Fruit fly (Drosophila melanogaster) whole organism, prepupa: ENCODE data around the gene Nepl3.
A peak's percentile ranks its signal among the peaks of the same experiment; 100 is the strongest.

ENCODE experiments used
- CG1621 ChIP-seq: fragments of 200-800 bp; sonication (Bioruptor generic); optimal IDR thresholded peaks from 3 replicates; lab custom pipeline; 2018; ENCODE audit warnings: missing biosample characterization, mild to moderate bottlenecking, missing genetic modification characterization
- CG31627 ChIP-seq: fragments of 200-800 bp; sonication (Bioruptor generic); optimal IDR thresholded peaks from 3 replicates; lab custom pipeline; 2016; ENCODE audit warnings: missing biosample characterization, missing genetic modification characterization
- CG4318 ChIP-seq: fragments of 200-800 bp; sonication (Bioruptor generic); optimal IDR thresholded peaks from 3 replicates; lab custom pipeline; 2017; ENCODE audit warnings: missing biosample characterization, mild to moderate bottlenecking, missing genetic modification characterization
- CG6163 ChIP-seq: fragments of 200-800 bp; sonication (Bioruptor generic); IDR thresholded peaks from 3 replicates; pipeline ENCODE4 v1.3.6; 2022; ENCODE audit warnings: missing biosample characterization, missing genetic modification characterization
- CG6276 ChIP-seq: fragments of 200-800 bp; sonication (Bioruptor generic); optimal IDR thresholded peaks from 2 replicates; lab custom pipeline; 2017; ENCODE audit warnings: missing biosample characterization, mild to moderate bottlenecking, missing genetic modification characterization
- CG6854 ChIP-seq: fragments of 200-800 bp; sonication (Bioruptor generic); optimal IDR thresholded peaks from 2 replicates; lab custom pipeline; 2017; ENCODE audit warnings: missing biosample characterization, mild to moderate bottlenecking, missing genetic modification characterization
- CG7368 ChIP-seq: fragments of 200-800 bp; sonication (Bioruptor generic); optimal IDR thresholded peaks from 3 replicates; lab custom pipeline; 2016; ENCODE audit warnings: missing biosample characterization, missing genetic modification characterization
- CG9139 ChIP-seq: fragments of 200-800 bp; sonication (Bioruptor generic); optimal IDR thresholded peaks from 3 replicates; lab custom pipeline; 2017; ENCODE audit warnings: missing biosample characterization, mild to moderate bottlenecking, missing genetic modification characterization
- Eip75B ChIP-seq: fragments of 200-800 bp; sonication (Bioruptor generic); optimal IDR thresholded peaks from 3 replicates; lab custom pipeline; 2016; ENCODE audit warnings: missing biosample characterization, missing genetic modification characterization
- Eip78C ChIP-seq: fragments of 200-800 bp; sonication (Bioruptor generic); peaks from one replicate; lab custom pipeline; 2016; ENCODE audit warnings: missing biosample characterization, missing genetic modification characterization
- Eip93F ChIP-seq: fragments of 200-800 bp; sonication (Bioruptor generic); optimal IDR thresholded peaks from 2 replicates; lab custom pipeline; 2016; ENCODE audit warnings: missing biosample characterization, mild to moderate bottlenecking, missing genetic modification characterization
- Ets21C ChIP-seq: fragments of 200-800 bp; sonication (Bioruptor generic); optimal IDR thresholded peaks from 3 replicates; lab custom pipeline; 2016; ENCODE audit warnings: missing biosample characterization, missing genetic modification characterization
- Ets96B ChIP-seq: fragments of 200-800 bp; optimal IDR thresholded peaks from 2 replicates; lab custom pipeline; 2019; ENCODE audit warnings: missing biosample characterization, mild to moderate bottlenecking, missing genetic modification characterization, moderate library complexity
- Gug ChIP-seq: fragments of 200-800 bp; sonication (Bioruptor generic); IDR thresholded peaks from 2 replicates; pipeline ENCODE4 v1.3.6; 2022; ENCODE audit warnings: missing biosample characterization, missing genetic modification characterization
- Hr38 ChIP-seq: sonication (Bioruptor generic); optimal IDR thresholded peaks from 2 replicates; lab custom pipeline; 2016; ENCODE audit warnings: missing biosample characterization, missing genetic modification characterization
- Hr39 ChIP-seq: fragments of 200-800 bp; sonication (Bioruptor generic); optimal IDR thresholded peaks from 2 replicates; lab custom pipeline; 2016; ENCODE audit warnings: missing biosample characterization, missing genetic modification characterization
- Met ChIP-seq: fragments of 200-800 bp; sonication (Bioruptor generic); optimal IDR thresholded peaks from 3 replicates; lab custom pipeline; 2016; ENCODE audit warnings: missing biosample characterization, missing genetic modification characterization
- Sox102F ChIP-seq: fragments of 200-800 bp; sonication (Bioruptor generic); optimal IDR thresholded peaks from 2 replicates; lab custom pipeline; 2016; ENCODE audit warnings: missing biosample characterization, mild to moderate bottlenecking, missing genetic modification characterization
- Sox15 ChIP-seq: fragments of 200-800 bp; sonication (Bioruptor generic); optimal IDR thresholded peaks from 3 replicates; lab custom pipeline; 2016; ENCODE audit warnings: missing biosample characterization, missing genetic modification characterization
- achi ChIP-seq: fragments of 200-800 bp; sonication (Bioruptor generic); optimal IDR thresholded peaks from 3 replicates; lab custom pipeline; 2016; ENCODE audit warnings: missing biosample characterization, missing genetic modification characterization
- dac ChIP-seq: fragments of 200-800 bp; sonication (Bioruptor generic); optimal IDR thresholded peaks from 2 replicates; lab custom pipeline; 2017; ENCODE audit warnings: missing biosample characterization, mild to moderate bottlenecking, missing genetic modification characterization
- eg ChIP-seq: fragments of 200-800 bp; sonication (Bioruptor generic); IDR thresholded peaks from 3 replicates; pipeline ENCODE4 v1.3.6; 2022; ENCODE audit warnings: missing biosample characterization, missing genetic modification characterization
- esn ChIP-seq: fragments of 200-800 bp; sonication (Bioruptor generic); optimal IDR thresholded peaks from 2 replicates; lab custom pipeline; 2016; ENCODE audit warnings: missing biosample characterization, mild to moderate bottlenecking, missing genetic modification characterization, moderate library complexity
- fd85E ChIP-seq: fragments of 200-800 bp; sonication (Bioruptor generic); optimal IDR thresholded peaks from 3 replicates; lab custom pipeline; 2016; ENCODE audit warnings: missing biosample characterization, missing genetic modification characterization
- fkh ChIP-seq: fragments of 200-800 bp; sonication (Bioruptor generic); optimal IDR thresholded peaks from 3 replicates; lab custom pipeline; 2017; ENCODE audit warnings: missing biosample characterization, mild to moderate bottlenecking, missing genetic modification characterization, moderate library complexity
- net ChIP-seq: fragments of 200-800 bp; sonication (Bioruptor generic); optimal IDR thresholded peaks from 3 replicates; lab custom pipeline; 2016; ENCODE audit warnings: missing biosample characterization, missing genetic modification characterization
- pdm3 ChIP-seq: fragments of 200-800 bp; sonication (Bioruptor generic); optimal IDR thresholded peaks from 3 replicates; lab custom pipeline; 2016; ENCODE audit warnings: missing biosample characterization, missing genetic modification characterization
- spab ChIP-seq: fragments of 200-800 bp; sonication (Bioruptor generic); optimal IDR thresholded peaks from 2 replicates; lab custom pipeline; 2017; ENCODE audit warnings: missing biosample characterization, mild to moderate bottlenecking, missing genetic modification characterization, missing genetic modification reagents
- ss ChIP-seq, 2 experiments: fragments of 200-800 bp; sonication (Bioruptor generic); optimal IDR thresholded peaks; 2 replicates in 1 of 2; 3 replicates in 1 of 2; lab custom pipeline; 2017 to 2018; ENCODE audit warnings: mild to moderate bottlenecking in 2 of 2, missing biosample characterization in 2 of 2, missing genetic modification characterization in 2 of 2, moderate library complexity in 1 of 2
- svp ChIP-seq: fragments of 200-800 bp; sonication (Bioruptor generic); peaks from one replicate; lab custom pipeline; 2016; ENCODE audit warnings: missing biosample characterization, missing genetic modification characterization
- topi ChIP-seq: fragments of 200-800 bp; sonication (Bioruptor generic); optimal IDR thresholded peaks from 3 replicates; lab custom pipeline; 2016; ENCODE audit warnings: missing biosample characterization, missing genetic modification characterization
- vri ChIP-seq: fragments of 200-800 bp; sonication (Bioruptor generic); optimal IDR thresholded peaks from 3 replicates; lab custom pipeline; 2016; ENCODE audit warnings: missing biosample characterization, mild to moderate bottlenecking, missing genetic modification characterization

Nepl3 gene

DNA sequence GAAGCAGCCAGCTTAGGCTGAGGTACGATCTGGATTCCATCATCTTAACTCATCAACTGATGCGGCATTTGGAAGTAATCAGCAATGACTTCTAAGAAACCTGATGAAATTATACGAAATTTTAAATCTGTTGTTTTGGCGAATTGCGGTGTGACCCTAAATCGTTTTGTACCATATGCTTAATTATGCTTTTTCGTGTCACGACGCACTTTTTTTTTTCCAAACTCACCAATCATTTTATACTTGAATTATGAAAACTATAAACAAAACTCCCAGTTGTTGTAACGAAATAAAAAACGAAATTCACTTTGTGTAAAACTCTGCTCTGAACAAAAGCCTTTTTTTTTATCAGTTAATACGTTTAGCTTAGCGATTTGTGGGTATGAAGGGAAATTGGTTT, at the start of gene Nepl3:
Gene Nepl3 (minus strand): TSS at position 155 of the 400 bp plus-strand sequence.
- no peak for TF ChIP-seq Sox15 (GFP tag; lab: Kevin White, UChicago)
- TF ChIP-seq CG7368: no peak
- peak; percentile 24 for TF ChIP-seq Eip78C
- TF ChIP-seq Ets21C (GFP tag; lab: Kevin White, UChicago): no peak

DNA sequence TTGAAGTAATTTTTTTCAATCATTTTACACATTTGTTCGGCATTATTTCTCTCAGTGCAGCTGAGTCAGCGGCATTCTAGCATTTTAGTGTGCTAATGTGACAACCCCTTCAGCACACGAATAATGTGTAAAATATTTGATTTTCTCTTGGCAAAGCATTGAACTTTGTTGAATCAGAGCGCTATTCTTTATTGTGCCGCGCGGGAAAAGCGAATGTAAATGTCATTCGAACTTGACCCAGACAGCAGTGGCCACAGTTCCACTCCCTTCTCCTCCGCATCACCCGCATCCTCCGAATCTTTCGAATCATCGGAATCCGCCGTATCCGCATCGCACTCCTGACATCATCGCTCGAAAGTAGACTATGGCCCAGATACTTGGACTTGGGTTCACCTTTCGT, 45.7 kb upstream of the Nepl3 start:
- TF ChIP-seq Eip75B (no peak), svp (GFP tag; lab: Kevin White, UChicago) (no peak), Gug (GFP tag; lab: Robert Waterston, UW) (no peak), Hr39 (no peak)

DNA sequence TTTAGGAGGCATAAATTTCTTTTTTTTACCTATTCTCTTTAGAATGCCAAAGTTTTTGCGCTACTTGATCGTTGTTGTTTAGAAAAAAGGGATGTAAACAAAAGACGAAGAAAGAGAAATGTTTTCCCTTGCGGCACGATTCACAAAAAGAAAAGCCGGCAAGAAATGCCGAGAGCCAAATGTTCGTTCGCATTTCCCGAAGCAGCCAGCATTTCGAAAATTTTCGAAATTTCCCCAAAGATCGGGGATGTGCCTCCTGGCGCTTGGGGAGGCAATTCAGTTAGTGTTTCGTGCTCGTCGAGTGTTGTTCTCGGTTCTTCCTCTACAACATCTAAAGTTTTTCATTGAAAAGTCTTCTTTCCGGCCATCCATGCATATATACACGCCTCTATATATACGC, 42.5 kb upstream of the Nepl3 start, which contains the start of gene Msp300:
Gene Msp300 (plus strand): TSS at position 301 of the 400 bp plus-strand sequence.
- TF ChIP-seq ss (GFP tag; optimal IDR thresholded peaks at IDR 0.05; lab: Kevin White, UChicago) (no peak), spab (GFP tag; lab: Kevin White, UChicago) (no peak), pdm3 (GFP tag; lab: Kevin White, UChicago) (no peak), CG31627 (GFP tag; lab: Kevin White, UChicago) (no peak), eg (GFP tag; lab: Robert Waterston, UW) (no peak), CG4318 (no peak), net (no peak)

DNA sequence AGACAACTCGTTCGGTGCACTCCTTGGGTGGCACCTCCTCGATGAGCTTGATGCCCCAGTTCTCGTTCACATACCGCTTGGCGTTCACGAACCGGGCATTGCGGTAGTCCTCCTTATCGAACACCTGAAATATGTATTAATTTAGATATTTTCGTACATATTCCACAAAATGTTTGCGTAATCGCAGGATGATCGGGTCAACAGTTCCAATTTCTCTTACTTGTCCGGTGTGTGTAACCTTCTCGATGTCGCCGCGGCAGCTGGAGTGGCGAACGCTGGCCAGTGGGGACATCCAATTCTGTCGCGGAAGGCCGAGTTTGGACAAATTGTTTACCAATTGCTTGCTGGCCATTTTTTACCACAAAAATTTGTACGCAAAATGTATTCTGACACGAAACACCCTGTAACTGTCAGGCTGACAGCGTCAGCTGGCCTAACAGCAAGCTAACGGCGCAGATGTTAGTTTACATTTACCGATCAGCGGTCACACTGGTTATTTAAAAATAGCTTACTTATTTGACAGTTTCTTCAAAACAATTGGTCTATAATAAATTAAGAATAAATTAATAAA, 41.8 kb upstream of the Nepl3 start, which contains the start of gene ND-13A:
Gene ND-13A (minus strand): TSS at position 499 of the 571 bp plus-strand sequence.
- TF ChIP-seq CG6854 (peak; percentile 27), achi (peak; percentile 99), CG6276 (no peak), vri (GFP tag; lab: Kevin White, UChicago) (peak; percentile 16)
- TF ChIP-seq, all 60 proteins: peak for 3

DNA sequence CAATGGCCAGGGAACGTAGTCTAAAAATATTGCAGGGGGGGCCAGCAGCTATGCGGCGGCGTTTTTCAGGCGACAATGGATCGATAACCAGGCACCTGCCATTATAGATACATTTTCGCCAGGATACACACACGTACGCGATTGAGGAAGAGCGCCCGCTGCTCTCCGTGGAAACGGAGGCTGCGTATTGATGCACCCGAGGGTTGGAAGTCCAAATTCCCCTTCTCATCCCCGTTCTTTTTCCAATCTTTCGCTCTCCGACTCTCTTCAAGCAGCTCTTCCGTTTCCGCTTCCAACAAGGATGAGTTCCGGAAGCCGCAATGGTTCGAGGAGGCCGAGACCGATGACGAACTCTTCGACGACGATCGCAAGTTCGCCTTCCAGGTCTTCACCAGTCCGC, 38.7 kb upstream of the Nepl3 start:
- peak; percentile 11 for TF ChIP-seq CG9139
- TF ChIP-seq net: no peak
- peak; percentile 50 for TF ChIP-seq Eip78C
- TF ChIP-seq Sox102F (GFP tag; lab: Kevin White, UChicago): no peak
- no peak for TF ChIP-seq Ets96B
- no peak for TF ChIP-seq dac (GFP tag; lab: Kevin White, UChicago)
- TF ChIP-seq Met (GFP tag; lab: Kevin White, UChicago): no peak
- TF ChIP-seq, all 60 proteins: peak for 2

DNA sequence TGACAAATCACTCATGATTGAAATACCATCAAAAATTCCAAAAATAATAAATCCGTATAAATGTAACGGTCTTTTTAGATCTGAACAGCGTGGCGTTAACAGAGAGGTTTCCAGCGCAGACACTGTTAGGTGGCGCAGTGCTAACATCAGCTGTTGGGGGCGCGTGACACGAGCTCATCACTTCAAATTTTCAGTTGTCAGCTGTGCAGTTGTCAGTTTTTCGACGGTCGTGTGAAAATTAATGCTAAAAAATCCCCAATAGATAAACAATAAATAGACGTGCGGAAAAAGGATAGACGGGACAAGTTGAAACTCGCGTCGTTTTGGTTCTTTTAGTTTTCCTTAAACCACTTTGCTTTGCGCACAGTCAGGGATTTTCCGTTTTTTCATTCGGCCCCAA, 38.2 kb upstream of the Nepl3 start, which contains the start of gene CG4230:
Gene CG4230 (plus strand): TSS at position 6 of the 400 bp plus-strand sequence.
- TF ChIP-seq Eip78C (peak; percentile 52), pdm3 (GFP tag; lab: Kevin White, UChicago) (no peak), topi (no peak), Sox102F (GFP tag; lab: Kevin White, UChicago) (no peak), CG6163 (no peak), esn (GFP tag; lab: Kevin White, UChicago) (peak; percentile 5), fd85E (no peak), CG1621 (tag; lab: Kevin White, UChicago) (peak; percentile 71), achi (peak; percentile 87), Hr38 (no peak)

DNA sequence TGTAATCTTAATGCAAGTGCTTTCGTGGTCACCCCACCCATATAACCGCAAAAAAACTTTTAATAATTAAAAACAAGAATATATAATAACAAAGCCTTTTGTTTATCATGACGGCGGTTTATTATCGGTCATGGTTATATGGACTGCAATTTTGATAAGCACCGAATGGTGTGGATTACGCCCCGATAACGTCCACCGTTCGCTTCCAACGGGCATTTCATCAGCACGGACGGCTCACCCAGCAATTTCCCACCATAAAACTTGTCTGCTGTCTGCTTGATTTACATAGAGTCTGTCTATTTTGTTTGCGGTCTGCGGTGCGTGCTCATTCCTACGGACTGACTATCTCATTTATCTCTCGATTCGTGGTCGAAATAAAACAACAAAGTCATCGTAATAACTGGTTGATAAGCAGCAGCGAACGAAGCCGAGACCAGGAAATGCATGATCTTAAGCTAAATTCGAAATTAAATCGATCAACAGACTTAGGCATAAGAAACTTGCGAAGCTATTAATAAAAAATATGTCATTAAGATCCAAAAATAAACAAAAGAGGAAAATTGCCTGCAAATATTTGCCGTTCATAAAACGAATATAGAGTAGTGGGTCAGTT, 37.4 kb upstream of the Nepl3 start:
- TF ChIP-seq vri (GFP tag; lab: Kevin White, UChicago) (peak; percentile 77), Eip78C (peak; percentile 29), fkh (GFP tag; lab: Kevin White, UChicago) (peak; percentile 53), Eip93F (GFP tag; lab: Kevin White, UChicago) (peak; percentile 69), Sox15 (GFP tag; lab: Kevin White, UChicago) (no peak)
